Worm (Caenorhabditis elegans): ENCODE measurements around the gene F53E10.5.
A peak's percentile ranks its signal among the peaks of the same experiment; 100 is the strongest.

Gene F53E10.5

DNA sequence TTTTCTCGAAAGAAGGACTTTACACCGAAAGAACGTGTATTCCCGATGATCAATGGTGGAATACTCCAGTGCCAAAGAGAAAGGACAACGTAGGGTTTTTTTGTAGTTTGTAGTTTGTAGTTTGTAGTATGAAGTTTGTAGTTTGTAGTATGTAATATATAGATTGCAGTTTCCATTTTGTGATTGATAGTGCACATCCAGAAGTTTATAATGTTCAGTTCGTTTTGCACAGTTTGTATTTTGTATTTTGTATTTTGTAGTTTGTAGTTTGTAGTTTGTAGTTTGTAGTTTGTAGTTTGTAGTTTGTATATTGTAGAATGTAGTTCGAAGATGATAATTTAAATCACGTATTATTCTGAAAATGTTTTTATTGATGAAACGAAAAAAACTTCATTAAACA, 18.8 kb upstream of the F53E10.5 start:
- TF ChIP-seq madf-8 (GFP tag; conservative IDR thresholded peaks at IDR 0.05) (no peak), K11D2.4 (GFP tag; IDR thresholded peaks at IDR 0.05) (no peak), madf-3 (GFP tag; IDR thresholded peaks at IDR 0.05) (no peak), ZK185.1 (tag; optimal IDR thresholded peaks at IDR 0.05; ENCODE audit: poor library complexity, severe bottlenecking) (no peak), sea-2 (GFP tag; IDR thresholded peaks at IDR 0.05) (no peak)

- TF ChIP-seq hmg-1.2 (GFP tag; IDR thresholded peaks at IDR 0.05) (peak; percentile 62; the same call in 1 of the 2 replicates), ztf-26 (tag; optimal IDR thresholded peaks at IDR 0.05) (peak; percentile 36), mes-4 (tag; optimal IDR thresholded peaks at IDR 0.05) (no peak), mxl-1 (tag; optimal IDR thresholded peaks at IDR 0.05) (no peak), F22D6.2 (tag; optimal IDR thresholded peaks at IDR 0.05) (no peak), dox-1 (GFP tag; IDR thresholded peaks at IDR 0.05) (no peak), lir-1 (GFP tag; conservative IDR thresholded peaks at IDR 0.05) (no peak), B0336.3 (GFP tag; IDR thresholded peaks at IDR 0.05) (no peak), ceh-91 (GFP tag; IDR thresholded peaks at IDR 0.05) (no peak), unc-62 (GFP tag; optimal IDR thresholded peaks at IDR 0.05) (no peak), snpc-4 (GFP tag; optimal IDR thresholded peaks at IDR 0.05) (no peak), snpc-4 (tag; optimal IDR thresholded peaks at IDR 0.05) (no peak), F37B4.10 (GFP tag; IDR thresholded peaks at IDR 0.05) (no peak), madf-10 (tag; optimal IDR thresholded peaks at IDR 0.05) (peak; percentile 12), atf-7 (tag; optimal IDR thresholded peaks at IDR 0.05) (peak; percentile 90), cebp-1 (GFP tag; IDR thresholded peaks at IDR 0.05) (no peak), cebp-1 (tag; optimal IDR thresholded peaks at IDR 0.05) (peak; percentile 38), ceh-27 (GFP tag; optimal IDR thresholded peaks at IDR 0.05) (no peak), ztf-6 (GFP tag; IDR thresholded peaks at IDR 0.05) (no peak), efl-1 (GFP tag; optimal IDR thresholded peaks at IDR 0.05) (no peak), attf-5 (GFP tag; optimal IDR thresholded peaks at IDR 0.05) (peak; percentile 28), mel-28 (tag; optimal IDR thresholded peaks at IDR 0.05; ENCODE audit: borderline replicate concordance) (no peak), lsy-27 (tag; optimal IDR thresholded peaks at IDR 0.05; ENCODE audit: borderline replicate concordance, insufficient read depth) (no peak), lin-26 (GFP tag; IDR thresholded peaks at IDR 0.05) (peak; percentile 45; the same call in 1 of the 2 replicates), attf-3 (GFP tag; conservative IDR thresholded peaks at IDR 0.05) (no peak), nhr-80 (tag; optimal IDR thresholded peaks at IDR 0.05) (peak; percentile 50), D2030.7 (GFP tag; IDR thresholded peaks at IDR 0.05) (no peak), hmg-20 (GFP tag; IDR thresholded peaks at IDR 0.05) (no peak), lin-54 (GFP tag; optimal IDR thresholded peaks at IDR 0.05) (peak; percentile 14), nhr-179 (tag; optimal IDR thresholded peaks at IDR 0.05) (no peak), F39B2.1 (GFP tag; IDR thresholded peaks at IDR 0.05) (no peak), ekl-4 (GFP tag; IDR thresholded peaks at IDR 0.05) (no peak), lsl-1 (GFP tag; optimal IDR thresholded peaks at IDR 0.05) (no peak), T07F8.4 (tag; optimal IDR thresholded peaks at IDR 0.05) (no peak), Y56A3A.18 (GFP tag; IDR thresholded peaks at IDR 0.05) (no peak)
These were observed 16.4 kb upstream of the F53E10.5 start, which contains the start of gene F53E10.1 for ce11 chrV:2614986-2615687. Gene F53E10.1 (plus strand): TSS chrV:2615310.
